Worm (Caenorhabditis elegans): ENCODE data around the gene srab-8.

Gene srab-8

ce11 chrV:3194952-3195450, 18.7 kb downstream of the srab-8 start, which contains the start of gene Y73C8B.2:
Gene Y73C8B.2 (minus strand): TSS chrV:3195002.
- TF ChIP-seq nhr-77 (tag; optimal IDR thresholded peaks at IDR 0.05), result no peak
- TF ChIP-seq unc-62 (GFP tag; optimal IDR thresholded peaks at IDR 0.05), result no peak
- TF ChIP-seq nhr-76 (tag; optimal IDR thresholded peaks at IDR 0.05), result no peak
- TF ChIP-seq fos-1 (tag; optimal IDR thresholded peaks at IDR 0.05), result no peak
- no peak for TF ChIP-seq sea-2 (GFP tag; optimal IDR thresholded peaks at IDR 0.05)
- no peak for TF ChIP-seq ama-1 (optimal IDR thresholded peaks at IDR 0.05)
- TF ChIP-seq nhr-23 (tag; optimal IDR thresholded peaks at IDR 0.05), result peak; percentile 59
- TF ChIP-seq elt-1 (tag; optimal IDR thresholded peaks at IDR 0.05), result no peak
- TF ChIP-seq elt-2 (tag; optimal IDR thresholded peaks at IDR 0.05), result peak; percentile 33
- TF ChIP-seq egl-5 (tag; optimal IDR thresholded peaks at IDR 0.05), result no peak
- TF ChIP-seq pha-4 (tag; optimal IDR thresholded peaks at IDR 0.05), result peak; percentile 78
- TF ChIP-seq unc-39 (tag; optimal IDR thresholded peaks at IDR 0.05), result no peak
- no peak for TF ChIP-seq mml-1 (tag; optimal IDR thresholded peaks at IDR 0.05)
- peak; percentile 19 for TF ChIP-seq hmg-11 (tag; optimal IDR thresholded peaks at IDR 0.05)
- TF ChIP-seq snpc-4 (tag; optimal IDR thresholded peaks at IDR 0.05), result no peak
- TF ChIP-seq nfya-1 (tag; optimal IDR thresholded peaks at IDR 0.05; ENCODE audit: insufficient read depth), result peak; percentile 48
- TF ChIP-seq mdl-1 (tag; optimal IDR thresholded peaks at IDR 0.05), result no peak
- peak; percentile 50 for TF ChIP-seq nhr-25 (tag; optimal IDR thresholded peaks at IDR 0.05)
- TF ChIP-seq nhr-11 (tag; optimal IDR thresholded peaks at IDR 0.05), result no peak
- TF ChIP-seq ceh-82 (tag; optimal IDR thresholded peaks at IDR 0.05), result no peak
- TF ChIP-seq ZK546.5 (tag; optimal IDR thresholded peaks at IDR 0.05), result no peak
- TF ChIP-seq elt-3 (tag; optimal IDR thresholded peaks at IDR 0.05), result no peak
- TF ChIP-seq ztf-4 (tag; optimal IDR thresholded peaks at IDR 0.05), result no peak
- no peak for TF ChIP-seq skn-1 (tag; optimal IDR thresholded peaks at IDR 0.05)
- no peak for TF ChIP-seq lin-39 (tag; optimal IDR thresholded peaks at IDR 0.05)
- peak; percentile 54 for TF ChIP-seq lin-15B (tag; optimal IDR thresholded peaks at IDR 0.05)
- peak; percentile 2 for TF ChIP-seq pqm-1 (tag; optimal IDR thresholded peaks at IDR 0.05)
- TF ChIP-seq fkh-10 (GFP tag; optimal IDR thresholded peaks at IDR 0.05), result no peak

DNA sequence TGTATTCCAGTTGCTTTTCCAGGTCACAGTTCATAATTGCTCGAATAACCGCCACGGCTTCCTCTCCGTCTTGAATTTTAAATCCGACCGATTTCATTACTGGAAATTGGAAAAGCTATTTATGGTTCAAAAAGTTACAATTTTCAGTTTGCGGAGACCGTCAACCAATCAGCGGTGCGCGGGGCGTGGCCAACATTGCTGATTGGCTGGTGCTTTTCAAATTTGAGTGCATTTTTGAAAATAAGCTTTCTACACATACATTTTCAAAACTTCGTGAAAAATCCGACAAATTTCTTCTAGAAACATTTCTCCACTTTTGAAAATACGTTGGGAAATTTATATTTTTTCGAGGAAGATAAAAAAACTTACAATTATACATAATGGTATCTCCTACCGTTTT, 19.6 kb downstream of the srab-8 start:
- TF ChIP-seq ama-1 (optimal IDR thresholded peaks at IDR 0.05) (no peak), nfya-1 (tag; optimal IDR thresholded peaks at IDR 0.05; ENCODE audit: insufficient read depth) (peak; percentile 91)

ce11 chrV:3196832-3197329, 20.6 kb downstream of the srab-8 start, which contains the start of the genes Y73C8B.1 and Y73C8B.5:
Gene Y73C8B.1 (minus strand): TSS chrV:3196882.
Gene Y73C8B.5 (plus strand): TSS chrV:3197268.
- TF ChIP-seq elt-3 (tag; optimal IDR thresholded peaks at IDR 0.05) (no peak), ceh-28 (tag; optimal IDR thresholded peaks at IDR 0.05) (no peak), zag-1 (tag; optimal IDR thresholded peaks at IDR 0.05) (no peak), ZK546.5 (tag; optimal IDR thresholded peaks at IDR 0.05) (no peak), lsy-12 (tag; optimal IDR thresholded peaks at IDR 0.05) (no peak), aly-2 (tag; optimal IDR thresholded peaks at IDR 0.05) (no peak), fos-1 (tag; optimal IDR thresholded peaks at IDR 0.05) (no peak), nhr-237 (tag; optimal IDR thresholded peaks at IDR 0.05) (no peak), hmg-11 (tag; optimal IDR thresholded peaks at IDR 0.05) (no peak), nhr-11 (tag; optimal IDR thresholded peaks at IDR 0.05) (peak; percentile 85), nfya-1 (tag; optimal IDR thresholded peaks at IDR 0.05; ENCODE audit: insufficient read depth) (peak; percentile 22), nhr-25 (tag; optimal IDR thresholded peaks at IDR 0.05) (peak; percentile 37), nhr-67 (tag; optimal IDR thresholded peaks at IDR 0.05) (no peak), pqm-1 (tag; optimal IDR thresholded peaks at IDR 0.05) (no peak), elt-2 (tag; optimal IDR thresholded peaks at IDR 0.05) (peak; percentile 28), pha-4 (tag; optimal IDR thresholded peaks at IDR 0.05) (no peak), lin-15B (tag; optimal IDR thresholded peaks at IDR 0.05) (no peak), nhr-23 (tag; optimal IDR thresholded peaks at IDR 0.05) (peak; percentile 41)

DNA sequence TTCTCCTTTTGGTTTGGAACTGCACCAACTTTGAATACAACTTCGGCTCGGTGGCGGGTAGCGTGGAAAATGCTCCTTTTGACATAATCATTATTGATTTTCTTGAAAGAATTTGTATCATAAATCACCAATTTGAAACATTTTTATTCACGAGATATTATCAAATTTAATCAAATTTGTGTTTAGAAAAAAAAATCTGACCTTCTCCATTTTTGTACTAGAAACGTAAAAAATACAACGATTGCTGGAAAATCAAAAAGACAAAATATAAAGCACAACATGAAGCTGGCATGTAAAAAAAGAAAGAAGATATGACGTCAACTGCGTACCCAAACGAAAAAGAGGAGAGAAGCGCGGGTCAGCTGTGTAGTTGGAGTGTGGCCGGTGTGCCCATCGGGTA, 24.1 kb downstream of the srab-8 start, which contains the start of gene K08D9.4:
Gene K08D9.4 (minus strand): TSS at position 101 of the 400 bp plus-strand sequence.
- TF ChIP-seq lin-15B (tag; optimal IDR thresholded peaks at IDR 0.05) (no peak), eor-1 (tag; optimal IDR thresholded peaks at IDR 0.05) (no peak), ZK546.5 (tag; optimal IDR thresholded peaks at IDR 0.05) (no peak), sea-2 (GFP tag; optimal IDR thresholded peaks at IDR 0.05) (no peak), unc-39 (tag; optimal IDR thresholded peaks at IDR 0.05) (no peak), nhr-11 (tag; optimal IDR thresholded peaks at IDR 0.05) (no peak), tbx-2 (tag; optimal IDR thresholded peaks at IDR 0.05) (no peak), fkh-10 (GFP tag; optimal IDR thresholded peaks at IDR 0.05) (no peak), lin-39 (tag; optimal IDR thresholded peaks at IDR 0.05) (no peak), hmg-11 (tag; optimal IDR thresholded peaks at IDR 0.05) (no peak), snpc-4 (tag; optimal IDR thresholded peaks at IDR 0.05) (no peak), elt-3 (tag; optimal IDR thresholded peaks at IDR 0.05) (no peak), pha-4 (tag; optimal IDR thresholded peaks at IDR 0.05) (no peak)

Measured in whole organism, L3 larva.